Worm (Caenorhabditis elegans): Measurements from ENCODE around the gene nhr-258.

DNA sequence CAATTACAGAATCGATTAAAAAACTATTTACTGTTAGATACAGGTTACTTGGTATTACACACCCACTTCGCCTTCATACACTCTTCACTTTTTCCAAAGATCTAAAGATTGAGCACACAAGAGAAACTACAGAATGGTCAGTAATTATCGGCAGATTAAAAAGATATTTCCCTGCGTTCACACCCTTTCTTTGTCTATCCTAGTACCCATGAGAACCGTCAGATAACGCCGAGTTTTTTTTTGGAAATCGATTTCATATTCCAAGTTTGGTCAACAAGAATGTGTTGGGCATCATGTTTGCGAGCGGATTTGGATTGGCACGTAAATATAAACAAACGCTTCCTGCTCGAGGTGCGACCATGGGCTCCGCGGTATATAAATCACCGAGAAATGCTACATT lies 30.9 kb upstream of the nhr-258 start, which contains the start of gene C26B2.8:
- TF ChIP-seq F44E2.7 (GFP tag; IDR thresholded peaks at IDR 0.05) (no peak), lin-29 (GFP tag; IDR thresholded peaks at IDR 0.05) (no peak), fos-1 (tag; optimal IDR thresholded peaks at IDR 0.05) (no peak), aly-2 (tag; optimal IDR thresholded peaks at IDR 0.05) (no peak)
